Fruit fly (Drosophila melanogaster): ENCODE data around the gene Ir10a.

Gene Ir10a

DNA sequence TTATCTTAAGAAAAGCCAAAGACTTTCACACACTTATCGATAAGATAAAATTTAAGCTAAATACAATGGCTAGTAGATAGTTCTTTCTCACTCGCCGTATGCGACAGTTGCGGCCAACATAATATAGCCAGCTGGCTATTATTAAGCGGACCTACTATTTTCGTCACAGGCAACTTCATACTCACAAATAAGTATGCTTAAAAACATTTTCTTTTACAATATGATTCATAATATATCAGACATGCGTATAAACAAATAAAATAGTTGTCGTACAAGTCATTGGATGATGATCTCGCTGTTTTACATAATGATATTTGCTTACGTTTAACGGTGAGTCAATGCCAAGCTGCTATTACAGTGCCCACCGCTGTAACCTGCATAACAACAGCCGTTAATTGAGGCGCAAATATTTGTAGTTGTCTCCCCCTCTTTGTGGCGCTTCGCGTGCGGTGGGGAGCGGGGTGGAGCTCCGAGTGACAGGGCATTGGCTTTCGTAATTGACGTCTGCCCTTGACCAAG, 15.3 kb upstream of the Ir10a start (continued):
- TF ChIP-seq ranshi (GFP tag; IDR thresholded peaks at IDR 0.05): peak; percentile 63
- TF ChIP-seq lbe (GFP tag; optimal IDR thresholded peaks at IDR 0.05): peak; percentile 19
- TF ChIP-seq PHDP (tag; optimal IDR thresholded peaks at IDR 0.05): peak; percentile 78
- peak; percentile 48 for TF ChIP-seq Max (GFP tag; optimal IDR thresholded peaks at IDR 0.05)
- TF ChIP-seq CG2129 (GFP tag; IDR thresholded peaks at IDR 0.05; ENCODE audit: partially characterized antibody): no peak
- TF ChIP-seq luna (GFP tag; optimal IDR thresholded peaks at IDR 0.05): no peak
- TF ChIP-seq CoRest (tag; optimal IDR thresholded peaks at IDR 0.05): peak; percentile 80
- peak; percentile 36 for TF ChIP-seq CG2116 (GFP tag; optimal IDR thresholded peaks at IDR 0.05)
- peak; percentile 52 for TF ChIP-seq CG12299 (tag; optimal IDR thresholded peaks at IDR 0.05)
- peak; percentile 30 for TF ChIP-seq NC2α (GFP tag; optimal IDR thresholded peaks at IDR 0.05)
- TF ChIP-seq esg (GFP tag; conservative IDR thresholded peaks at IDR 0.05): peak; percentile 67
- peak; percentile 53 for TF ChIP-seq mam (GFP tag; optimal IDR thresholded peaks at IDR 0.05)
- no peak for TF ChIP-seq Bgb (GFP tag; IDR thresholded peaks at IDR 0.05; ENCODE audit: partially characterized antibody)
- no peak for TF ChIP-seq cg (GFP tag; optimal IDR thresholded peaks at IDR 0.05)
- TF ChIP-seq Eip74EF (GFP tag; optimal IDR thresholded peaks at IDR 0.05): peak in 1 of 2 experiments; percentile 59
- peak; percentile 62 for TF ChIP-seq NfI (GFP tag; optimal IDR thresholded peaks at IDR 0.05)
- peak; percentile 29 for TF ChIP-seq CG10654 (GFP tag; optimal IDR thresholded peaks at IDR 0.05)
- peak; percentile 49 for TF ChIP-seq her (GFP tag; optimal IDR thresholded peaks at IDR 0.05)
- no peak for TF ChIP-seq CG33557 (GFP tag; optimal IDR thresholded peaks at IDR 0.05)
- peak; percentile 53 for TF ChIP-seq CG5180 (GFP tag; optimal IDR thresholded peaks at IDR 0.05)
- TF ChIP-seq caup (GFP tag; optimal IDR thresholded peaks at IDR 0.05; ENCODE audit: severe bottlenecking): peak; percentile 60
- peak; percentile 87 for TF ChIP-seq Ets65A (GFP tag)
- TF ChIP-seq CG12391 (tag; optimal IDR thresholded peaks at IDR 0.05): peak; percentile 63
- TF ChIP-seq crc (GFP tag; optimal IDR thresholded peaks at IDR 0.05): no peak
- peak; percentile 59 for TF ChIP-seq exex (tag; optimal IDR thresholded peaks at IDR 0.05)
- peak; percentile 79 for TF ChIP-seq sd (tag; optimal IDR thresholded peaks at IDR 0.05)
- 0 out of 3 replicates have a peak, but pooled peaks have one; percentile 7 for TF ChIP-seq Optix (GFP tag; IDR thresholded peaks at IDR 0.05)
- no peak for TF ChIP-seq aop (GFP tag; IDR thresholded peaks at IDR 0.05)
- no peak for TF ChIP-seq GATAe (GFP tag; conservative IDR thresholded peaks at IDR 0.05)
- no peak for TF ChIP-seq CG30020 (tag; optimal IDR thresholded peaks at IDR 0.05)
- TF ChIP-seq ewg (GFP tag; optimal IDR thresholded peaks at IDR 0.05): peak; percentile 62
- peak; percentile 23 for TF ChIP-seq CG4854 (GFP tag; optimal IDR thresholded peaks at IDR 0.05)
- peak; percentile 74 for TF ChIP-seq phol (tag; optimal IDR thresholded peaks at IDR 0.05)
- 0 out of 3 replicates have a peak, but pooled peaks have one; percentile 37 for TF ChIP-seq CG7357 (GFP tag; IDR thresholded peaks at IDR 0.05)
- no peak for TF ChIP-seq CG17912 (GFP tag; optimal IDR thresholded peaks at IDR 0.05)
- no peak for TF ChIP-seq fd102C (GFP tag; optimal IDR thresholded peaks at IDR 0.05)
- no peak for TF ChIP-seq ERR (GFP tag; optimal IDR thresholded peaks at IDR 0.05)
- TF ChIP-seq CG8765 (GFP tag; IDR thresholded peaks at IDR 0.05): no peak
- TF ChIP-seq fd3F (GFP tag; optimal IDR thresholded peaks at IDR 0.05): peak; percentile 40
- TF ChIP-seq CG11085 (GFP tag; IDR thresholded peaks at IDR 0.05): 0 out of 2 replicates have a peak, but pooled peaks have one; percentile 17
- peak; percentile 94 for TF ChIP-seq Med (GFP tag)
- TF ChIP-seq Ravus (GFP tag; IDR thresholded peaks at IDR 0.05): no peak
- TF ChIP-seq CG1529 (GFP tag; optimal IDR thresholded peaks at IDR 0.05): peak; percentile 57
- peak; percentile 62 for TF ChIP-seq eyg (GFP tag; optimal IDR thresholded peaks at IDR 0.05)
- TF ChIP-seq CG17385 (GFP tag; optimal IDR thresholded peaks at IDR 0.05): peak; percentile 73
- peak; percentile 24 for TF ChIP-seq Atf-2 (GFP tag; optimal IDR thresholded peaks at IDR 0.05)
- no peak for TF ChIP-seq CG7987 (GFP tag; optimal IDR thresholded peaks at IDR 0.05)
- TF ChIP-seq dmrt11E (tag; optimal IDR thresholded peaks at IDR 0.05): peak; percentile 32
- no peak for TF ChIP-seq CG1832 (GFP tag; optimal IDR thresholded peaks at IDR 0.05)
